Fruit fly (Drosophila melanogaster) whole organism, adult: Measurements from ENCODE around the gene CG31021.

Experiments used
- CG14711 ChIP-seq: fragments of 200-800 bp; sonication (Bioruptor generic); optimal IDR thresholded peaks from 2 replicates; lab custom pipeline; 2018; ENCODE audit warnings: missing biosample characterization, mild to moderate bottlenecking, missing genetic modification characterization, moderate library complexity
- CG1620 ChIP-seq: fragments of 200-800 bp; sonication (Bioruptor generic); optimal IDR thresholded peaks from 2 replicates; lab custom pipeline; 2016; ENCODE audit warnings: missing biosample characterization, missing genetic modification characterization
- CG7045 ChIP-seq: fragments of 200-800 bp; sonication (Bioruptor generic); optimal IDR thresholded peaks from 2 replicates; lab custom pipeline; 2017; ENCODE audit warnings: missing biosample characterization, mild to moderate bottlenecking, missing genetic modification characterization
- Crg-1 ChIP-seq: fragments of 200-800 bp; sonication (Bioruptor generic); optimal IDR thresholded peaks from 2 replicates; lab custom pipeline; 2016; ENCODE audit warnings: missing biosample characterization, missing genetic modification characterization
- Mnt ChIP-seq: fragments of 200-800 bp; sonication (Bioruptor generic); optimal IDR thresholded peaks from 2 replicates; lab custom pipeline; 2016; ENCODE audit warnings: missing biosample characterization, mild to moderate bottlenecking, missing genetic modification characterization
- bab1 ChIP-seq: fragments of 200-800 bp; sonication (Bioruptor generic); optimal IDR thresholded peaks from 3 replicates; lab custom pipeline; 2019; ENCODE audit warnings: missing biosample characterization, mild to moderate bottlenecking, missing genetic modification characterization, moderate library complexity
- cic ChIP-seq: fragments of 200-800 bp; sonication (Bioruptor generic); optimal IDR thresholded peaks from 2 replicates; lab custom pipeline; 2017; ENCODE audit warnings: missing biosample characterization, mild to moderate bottlenecking, missing genetic modification characterization, moderate library complexity
- ovo ChIP-seq: fragments of 200-800 bp; sonication (Bioruptor generic); optimal IDR thresholded peaks from 2 replicates; lab custom pipeline; 2016; ENCODE audit warnings: missing biosample characterization, missing genetic modification characterization
- pad ChIP-seq: fragments of 200-800 bp; sonication (Bioruptor generic); optimal IDR thresholded peaks from 3 replicates; lab custom pipeline; 2017; ENCODE audit warnings: missing biosample characterization, missing genetic modification characterization, mild to moderate bottlenecking, moderate library complexity, missing genetic modification reagents
- toe ChIP-seq: fragments of 200-800 bp; sonication (Bioruptor generic); optimal IDR thresholded peaks from 2 replicates; lab custom pipeline; 2016; ENCODE audit warnings: missing biosample characterization, missing genetic modification characterization

- TF ChIP-seq pad (GFP tag; lab: Kevin White, UChicago) (no peak), ovo (GFP tag; lab: Kevin White, UChicago) (no peak), CG14711 (no peak), CG1620 (no peak), cic (GFP tag; lab: Kevin White, UChicago) (no peak), CG7045 (GFP tag; lab: Kevin White, UChicago) (no peak), Crg-1 (GFP tag; lab: Kevin White, UChicago) (no peak), bab1 (no peak), toe (GFP tag; lab: Kevin White, UChicago) (no peak), Mnt (GFP tag; lab: Kevin White, UChicago) (no peak)
Measured at dm6 chr3R:30628928-30629327, 26.9 kb downstream of the CG31021 start, which contains the start of gene CG2267.
